Worm (Caenorhabditis elegans): ENCODE measurements around the gene F48G7.9.

DNA sequence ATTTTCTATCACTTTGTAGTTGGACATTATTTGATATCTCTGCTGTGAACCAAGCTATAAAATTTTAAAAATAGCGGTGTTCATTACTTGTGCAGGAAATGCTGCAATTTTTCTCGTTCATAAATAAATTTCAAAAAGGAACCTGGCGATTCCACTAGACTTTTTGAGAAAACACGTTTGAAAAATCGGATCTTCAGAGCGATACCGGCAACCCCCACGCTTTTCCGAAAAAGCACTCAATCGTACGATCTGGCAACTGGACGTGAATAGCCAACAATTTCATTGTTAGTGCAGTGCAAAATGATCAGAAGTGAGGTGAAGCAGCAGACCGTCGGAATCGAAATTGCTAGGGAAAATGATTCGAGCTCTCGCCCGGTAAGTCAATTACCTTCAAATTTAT is 46.8 kb downstream of the F48G7.9 start, which contains the start of gene nstp-7:
- no peak for TF ChIP-seq blmp-1 (tag; optimal IDR thresholded peaks at IDR 0.05; ENCODE audit: insufficient read depth)
- TF ChIP-seq unc-62 (GFP tag; optimal IDR thresholded peaks at IDR 0.05), result no peak
- no peak for TF ChIP-seq unc-55 (GFP tag; optimal IDR thresholded peaks at IDR 0.05)

Measured in whole organism, L2 larva.